Worm (Caenorhabditis elegans): Measurements from ENCODE around the gene K08D9.9.

Gene K08D9.9

ce11 chrV:3278101-3278639 lies 41.7 kb upstream of the K08D9.9 start, which contains the start of gene fbxa-64:
Gene fbxa-64 (minus strand): TSS chrV:3278151.
- TF ChIP-seq dpl-1 (GFP tag; optimal IDR thresholded peaks at IDR 0.05) (peak in 2 of 3 experiments; percentile 26 to 53), efl-1 (optimal IDR thresholded peaks at IDR 0.05) (peak; percentile 24 to 38), efl-1 (GFP tag; optimal IDR thresholded peaks at IDR 0.05 in 1 of 2) (peak; percentile 39 to 94), elt-2 (tag; optimal IDR thresholded peaks at IDR 0.05) (no peak), jun-1 (tag; optimal IDR thresholded peaks at IDR 0.05) (no peak), nhr-12 (tag; optimal IDR thresholded peaks at IDR 0.05) (no peak), zag-1 (tag; optimal IDR thresholded peaks at IDR 0.05) (no peak), swsn-7 (tag; optimal IDR thresholded peaks at IDR 0.05) (peak; percentile 7), nhr-11 (tag; optimal IDR thresholded peaks at IDR 0.05) (no peak), lin-35 (GFP tag; optimal IDR thresholded peaks at IDR 0.05) (peak; percentile 27 to 46), nhr-20 (tag; optimal IDR thresholded peaks at IDR 0.05) (peak; percentile 10), mef-2 (tag; optimal IDR thresholded peaks at IDR 0.05) (no peak), nhr-76 (tag; optimal IDR thresholded peaks at IDR 0.05) (no peak), lin-13 (GFP tag; optimal IDR thresholded peaks at IDR 0.05) (no peak), F16B12.6 (tag; optimal IDR thresholded peaks at IDR 0.05) (peak; percentile 83), ztf-4 (tag; optimal IDR thresholded peaks at IDR 0.05) (no peak), isw-1 (GFP tag; IDR thresholded peaks at IDR 0.05) (no peak), efl-3 (GFP tag; optimal IDR thresholded peaks at IDR 0.05) (no peak), blmp-1 (tag; optimal IDR thresholded peaks at IDR 0.05) (peak; percentile 14), nhr-71 (tag; optimal IDR thresholded peaks at IDR 0.05) (peak; percentile 21), mep-1 (tag; optimal IDR thresholded peaks at IDR 0.05) (peak; percentile 50), nhr-84 (tag; optimal IDR thresholded peaks at IDR 0.05) (no peak), hlh-4 (tag; optimal IDR thresholded peaks at IDR 0.05) (no peak), fkh-4 (tag; optimal IDR thresholded peaks at IDR 0.05; ENCODE audit: borderline replicate concordance) (no peak), nhr-47 (tag; optimal IDR thresholded peaks at IDR 0.05) (peak; percentile 21), lin-14 (GFP tag; optimal IDR thresholded peaks at IDR 0.05) (no peak), pqm-1 (tag; optimal IDR thresholded peaks at IDR 0.05) (no peak), lsy-2 (tag; optimal IDR thresholded peaks at IDR 0.05) (peak in 1 of 2 experiments; percentile 2), rnt-1 (tag; optimal IDR thresholded peaks at IDR 0.05) (no peak), snu-23 (GFP tag; optimal IDR thresholded peaks at IDR 0.05) (peak; percentile 44), mab-9 (GFP tag; IDR thresholded peaks at IDR 0.05) (no peak), fkh-8 (tag; optimal IDR thresholded peaks at IDR 0.05) (no peak), fos-1 (tag; optimal IDR thresholded peaks at IDR 0.05) (no peak), nhr-85 (tag) (no peak), unc-98 (GFP tag; IDR thresholded peaks at IDR 0.05) (no peak)

- no peak for TF ChIP-seq C04F5.9 (tag; optimal IDR thresholded peaks at IDR 0.05)
- TF ChIP-seq unc-130 (tag; optimal IDR thresholded peaks at IDR 0.05) = no peak
- peak; percentile 49 for TF ChIP-seq rnt-1 (tag; optimal IDR thresholded peaks at IDR 0.05)
- peak; percentile 29 for TF ChIP-seq nhr-20 (tag; optimal IDR thresholded peaks at IDR 0.05)
- no peak for TF ChIP-seq lin-15B (tag; optimal IDR thresholded peaks at IDR 0.05)
- peak; percentile 71 for TF ChIP-seq nhr-71 (tag; optimal IDR thresholded peaks at IDR 0.05)
- no peak for TF ChIP-seq fkh-10 (GFP tag; optimal IDR thresholded peaks at IDR 0.05)
- no peak for TF ChIP-seq isw-1 (GFP tag; IDR thresholded peaks at IDR 0.05)
- TF ChIP-seq lin-14 (GFP tag; optimal IDR thresholded peaks at IDR 0.05) = peak; percentile 75
- TF ChIP-seq nhr-19 (GFP tag; conservative IDR thresholded peaks at IDR 0.05) = peak; percentile 33; the same call in 1 of the 2 replicates
- no peak for TF ChIP-seq unc-30 (tag; optimal IDR thresholded peaks at IDR 0.05)
Observed at ce11 chrV:3276184-3276583, 39.7 kb upstream of the K08D9.9 start.

DNA sequence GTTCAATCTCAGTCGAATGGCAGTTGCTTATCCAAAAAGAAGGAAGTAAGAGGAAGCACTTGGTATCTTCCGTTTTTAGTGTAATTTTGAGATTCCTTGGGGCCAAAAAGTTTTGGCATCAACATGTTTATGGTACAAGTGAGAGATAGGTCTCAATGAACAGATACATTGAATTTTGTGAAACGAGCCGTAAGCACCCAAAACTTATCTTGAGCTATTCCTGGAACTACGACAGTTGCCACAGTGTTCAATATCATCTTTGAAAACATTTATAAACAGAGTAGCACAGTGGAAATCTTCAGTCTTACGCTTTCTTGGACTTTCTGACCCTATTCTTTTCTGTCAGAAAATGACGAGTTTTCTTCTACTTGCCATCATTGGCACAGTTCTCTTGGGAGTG lies 38.5 kb upstream of the K08D9.9 start, which contains the start of gene T28A11.3:
Gene T28A11.3 (plus strand): TSS at position 301 of the 400 bp plus-strand sequence.
- no peak for TF ChIP-seq ceh-82 (tag; optimal IDR thresholded peaks at IDR 0.05)
- TF ChIP-seq ets-5 (GFP tag; IDR thresholded peaks at IDR 0.05) = no peak
- TF ChIP-seq ceh-88 (GFP tag; IDR thresholded peaks at IDR 0.05) = no peak
- TF ChIP-seq unc-62 (GFP tag; optimal IDR thresholded peaks at IDR 0.05) = no peak
- TF ChIP-seq pax-3 (tag; optimal IDR thresholded peaks at IDR 0.05) = no peak
- no peak for TF ChIP-seq jun-1 (tag; optimal IDR thresholded peaks at IDR 0.05)
- no peak for TF ChIP-seq nhr-237 (tag; optimal IDR thresholded peaks at IDR 0.05)
- TF ChIP-seq swsn-7 (tag; optimal IDR thresholded peaks at IDR 0.05) = no peak
- no peak for TF ChIP-seq sox-4 (tag; optimal IDR thresholded peaks at IDR 0.05)
- no peak for TF ChIP-seq irx-1 (tag; optimal IDR thresholded peaks at IDR 0.05)
- no peak for TF ChIP-seq lir-3 (tag; optimal IDR thresholded peaks at IDR 0.05; ENCODE audit: poor library complexity)
- TF ChIP-seq C34B4.2 (tag; optimal IDR thresholded peaks at IDR 0.05) = no peak
- no peak for TF ChIP-seq hlh-4 (tag; optimal IDR thresholded peaks at IDR 0.05)
- TF ChIP-seq lin-35 (GFP tag; optimal IDR thresholded peaks at IDR 0.05) = no peak
- no peak for TF ChIP-seq mep-1 (tag; optimal IDR thresholded peaks at IDR 0.05)

Data from whole organism, L1 larva.